Fruit fly (Drosophila melanogaster) whole organism, embryonic: Measurements from ENCODE around the gene Nup358.

ENCODE experiments used
- CG11695 ChIP-seq: fragments of 200-800 bp; sonication (Bioruptor generic); IDR thresholded peaks from 3 replicates; pipeline ENCODE4 v1.3.6; 2022; ENCODE audit warnings: missing biosample characterization, missing genetic modification characterization
- CG11696 ChIP-seq: fragments of 200-800 bp; sonication (Bioruptor generic); IDR thresholded peaks from 2 replicates; pipeline ENCODE4 v1.3.6; 2022; ENCODE audit warnings: missing biosample characterization, missing genetic modification characterization
- CG12155 ChIP-seq: fragments of 200-800 bp; sonication (Bioruptor generic); optimal IDR thresholded peaks from 3 replicates; lab custom pipeline; 2016; ENCODE audit warnings: missing biosample characterization, missing genetic modification characterization
- CG12769 ChIP-seq: fragments of 200-800 bp; sonication (Bioruptor generic); optimal IDR thresholded peaks from 2 replicates; lab custom pipeline; 2019; ENCODE audit warnings: missing biosample characterization, mild to moderate bottlenecking, missing genetic modification characterization, moderate library complexity
- CG13123 ChIP-seq: fragments of 200-800 bp; sonication (Bioruptor generic); optimal IDR thresholded peaks from 2 replicates; lab custom pipeline; 2016; ENCODE audit warnings: missing biosample characterization, missing genetic modification characterization
- CG15073 ChIP-seq: fragments of 200-800 bp; sonication (Bioruptor generic); optimal IDR thresholded peaks from 2 replicates; lab custom pipeline; 2016; ENCODE audit warnings: missing biosample characterization, missing genetic modification characterization
- CG1647 ChIP-seq: fragments of 200-800 bp; sonication (Bioruptor generic); optimal IDR thresholded peaks from 3 replicates; lab custom pipeline; 2016; ENCODE audit warnings: missing biosample characterization, missing genetic modification characterization
- CG16779 ChIP-seq: fragments of 200-800 bp; sonication (Bioruptor generic); IDR thresholded peaks from 2 replicates; pipeline ENCODE4 v1.3.6; 2022; ENCODE audit warnings: missing biosample characterization, missing genetic modification characterization
- CG17361 ChIP-seq: fragments of 200-800 bp; sonication (Bioruptor generic); IDR thresholded peaks from 3 replicates; pipeline ENCODE4 v1.3.6; 2022; ENCODE audit warnings: missing biosample characterization, missing genetic modification characterization
- CG18619 ChIP-seq: fragments of 200-800 bp; sonication (Bioruptor generic); optimal IDR thresholded peaks from 3 replicates; lab custom pipeline; 2017; ENCODE audit warnings: missing biosample characterization, mild to moderate bottlenecking, missing genetic modification characterization
- CG18764 ChIP-seq: fragments of 200-800 bp; sonication (Bioruptor generic); optimal IDR thresholded peaks from 3 replicates; lab custom pipeline; 2016; ENCODE audit warnings: missing biosample characterization, missing genetic modification characterization
- CG2199 ChIP-seq: fragments of 200-800 bp; sonication (Bioruptor generic); IDR thresholded peaks from 3 replicates; pipeline ENCODE4 v1.3.6; 2022; ENCODE audit warnings: missing biosample characterization, missing genetic modification characterization
- CG2202 ChIP-seq: fragments of 200-800 bp; sonication (Bioruptor generic); optimal IDR thresholded peaks from 2 replicates; lab custom pipeline; 2018; ENCODE audit warnings: missing biosample characterization, mild to moderate bottlenecking, missing genetic modification characterization
- CG2678 ChIP-seq: fragments of 200-800 bp; sonication (Bioruptor generic); optimal IDR thresholded peaks from 3 replicates; lab custom pipeline; 2019; ENCODE audit warnings: missing biosample characterization, mild to moderate bottlenecking, missing genetic modification characterization, moderate library complexity
- CG3163 ChIP-seq: fragments of 200-800 bp; sonication (Bioruptor generic); optimal IDR thresholded peaks from 3 replicates; lab custom pipeline; 2016; ENCODE audit warnings: missing biosample characterization, missing genetic modification characterization
- CG34422 ChIP-seq: fragments of 200-800 bp; sonication (Bioruptor generic); IDR thresholded peaks from 3 replicates; pipeline ENCODE4 v1.3.6; 2022; ENCODE audit warnings: missing biosample characterization, missing genetic modification characterization
- CG4424 ChIP-seq: fragments of 200-800 bp; sonication (Bioruptor generic); optimal IDR thresholded peaks from 3 replicates; lab custom pipeline; 2016; ENCODE audit warnings: missing biosample characterization, missing genetic modification characterization
- CG4707 ChIP-seq: fragments of 200-800 bp; sonication (Bioruptor generic); optimal IDR thresholded peaks from 2 replicates; lab custom pipeline; 2018; ENCODE audit warnings: missing biosample characterization, mild to moderate bottlenecking, missing genetic modification characterization, moderate library complexity
- CG4730 ChIP-seq: fragments of 200-800 bp; sonication (Bioruptor generic); IDR thresholded peaks from 2 replicates; pipeline ENCODE4 v1.3.6; 2022; ENCODE audit warnings: missing biosample characterization, missing genetic modification characterization
- CG8281 ChIP-seq: fragments of 200-800 bp; sonication (Bioruptor generic); optimal IDR thresholded peaks from 2 replicates; lab custom pipeline; 2018; ENCODE audit warnings: missing biosample characterization, mild to moderate bottlenecking, missing genetic modification characterization, moderate library complexity
- CG8924 ChIP-seq: fragments of 200-800 bp; optimal IDR thresholded peaks from 3 replicates; lab custom pipeline; 2019; ENCODE audit warnings: missing biosample characterization, mild to moderate bottlenecking, missing genetic modification characterization, moderate library complexity
- Chrac-16 ChIP-seq: fragments of 200-800 bp; sonication (Bioruptor generic); optimal IDR thresholded peaks from 3 replicates; lab custom pipeline; 2016; ENCODE audit warnings: missing biosample characterization, missing genetic modification characterization
- Dip3 ChIP-seq: fragments of 200-800 bp; sonication (Bioruptor generic); optimal IDR thresholded peaks from 3 replicates; lab custom pipeline; 2016; ENCODE audit warnings: missing biosample characterization, missing genetic modification characterization
- Dref ChIP-seq: fragments of 200-800 bp; sonication (Bioruptor generic); IDR thresholded peaks from 2 replicates; pipeline ENCODE4 v1.3.6; 2022; ENCODE audit warnings: missing biosample characterization, missing genetic modification characterization
- GATAe ChIP-seq: fragments of 200-800 bp; sonication (Bioruptor generic); conservative IDR thresholded peaks from 2 replicates; pipeline ENCODE4 v1.3.6; 2022; ENCODE audit warnings: missing biosample characterization, missing genetic modification characterization
- Hand ChIP-seq: fragments of 200-800 bp; sonication (Bioruptor generic); optimal IDR thresholded peaks from 2 replicates; lab custom pipeline; 2017; ENCODE audit warnings: mild to moderate bottlenecking, missing biosample characterization, missing genetic modification reagents, missing genetic modification characterization
- HmgZ ChIP-seq: fragments of 200-800 bp; sonication (Bioruptor generic); optimal IDR thresholded peaks from 2 replicates; lab custom pipeline; 2018; ENCODE audit warnings: missing biosample characterization, mild to moderate bottlenecking, missing genetic modification characterization
- MBD-R2 ChIP-seq: fragments of 200-800 bp; sonication (Bioruptor generic); IDR thresholded peaks from 2 replicates; pipeline ENCODE4 v1.3.6; 2022; ENCODE audit warnings: missing biosample characterization, missing genetic modification characterization
- MESR4 ChIP-seq: fragments of 200-800 bp; sonication (Bioruptor generic); optimal IDR thresholded peaks from 2 replicates; lab custom pipeline; 2018; ENCODE audit warnings: missing biosample characterization, mild to moderate bottlenecking, missing genetic modification characterization, moderate library complexity
- Mad ChIP-seq: fragments of 200-800 bp; sonication (Bioruptor generic); optimal IDR thresholded peaks from 2 replicates; lab custom pipeline; 2016; ENCODE audit warnings: missing biosample characterization, missing genetic modification characterization
- NC2β ChIP-seq: fragments of 200-800 bp; sonication (Bioruptor generic); optimal IDR thresholded peaks from 2 replicates; lab custom pipeline; 2016; ENCODE audit warnings: missing biosample characterization, missing genetic modification characterization
- Pdp1 ChIP-seq, 2 experiments: fragments of 200-800 bp; sonication (Bioruptor generic); optimal IDR thresholded peaks; 3 replicates each; lab custom pipeline; 2016; ENCODE audit warnings: missing biosample characterization in 2 of 2, missing genetic modification characterization in 2 of 2, mild to moderate bottlenecking in 1 of 2, moderate library complexity in 1 of 2
- Sry-δ ChIP-seq: fragments of 200-800 bp; sonication (Bioruptor generic); optimal IDR thresholded peaks from 2 replicates; lab custom pipeline; 2016; ENCODE audit warnings: missing biosample characterization, missing genetic modification characterization
- ara ChIP-seq: fragments of 200-800 bp; sonication (Bioruptor generic); IDR thresholded peaks from 2 replicates; pipeline ENCODE4 v1.3.6; 2022; ENCODE audit warnings: missing biosample characterization, missing genetic modification characterization
- cad ChIP-seq: fragments of >200 bp; optimal IDR thresholded peaks from 2 replicates; lab custom pipeline; 2017; ENCODE audit warnings: missing biosample characterization, missing genetic modification characterization
- dati ChIP-seq: fragments of 200-800 bp; sonication (Bioruptor generic); IDR thresholded peaks from 2 replicates; pipeline ENCODE4 v1.3.6; 2022; ENCODE audit warnings: missing biosample characterization, missing genetic modification characterization
- dysf ChIP-seq: fragments of 200-800 bp; sonication (Bioruptor generic); IDR thresholded peaks from 3 replicates; pipeline ENCODE4 v1.3.6; 2022; ENCODE audit warnings: missing biosample characterization, missing genetic modification characterization
- fd3F ChIP-seq: fragments of 200-800 bp; sonication (Bioruptor generic); optimal IDR thresholded peaks from 2 replicates; lab custom pipeline; 2018; ENCODE audit warnings: missing biosample characterization, mild to moderate bottlenecking, missing genetic modification characterization, moderate library complexity
- gfzf ChIP-seq: fragments of 200-800 bp; sonication (Bioruptor generic); optimal IDR thresholded peaks from 2 replicates; lab custom pipeline; 2016; ENCODE audit warnings: missing biosample characterization, mild to moderate bottlenecking, missing genetic modification characterization, moderate library complexity
- jing ChIP-seq: fragments of 200-800 bp; sonication (Bioruptor generic); optimal IDR thresholded peaks from 2 replicates; lab custom pipeline; 2018; ENCODE audit warnings: missing biosample characterization, mild to moderate bottlenecking, missing genetic modification characterization
- kay ChIP-seq: fragments of 200-800 bp; sonication (Bioruptor generic); optimal IDR thresholded peaks from 2 replicates; lab custom pipeline; 2016; ENCODE audit warnings: missing biosample characterization, missing genetic modification characterization
- mam ChIP-seq: fragments of 200-800 bp; sonication (Bioruptor generic); optimal IDR thresholded peaks from 3 replicates; lab custom pipeline; 2016; ENCODE audit warnings: missing biosample characterization, missing genetic modification characterization
- p53 ChIP-seq: fragments of 200-800 bp; sonication (Bioruptor generic); optimal IDR thresholded peaks from 2 replicates; lab custom pipeline; 2016; ENCODE audit warnings: missing biosample characterization, missing genetic modification characterization
- pan ChIP-seq, 4 experiments: fragments of >200 bp in 3 of 4; fragments of 200-800 bp in 1 of 4; sonication (Bioruptor generic) in 1 of 4; optimal IDR thresholded peaks in 3 of 4; IDR thresholded peaks in 1 of 4; 2 replicates each; pipeline versions ENCODE4 v1.3.6 to Lab custom; 2017 to 2022; ENCODE audit warnings: missing biosample characterization in 2 of 4, missing genetic modification characterization in 2 of 4, mixed read lengths in 1 of 4
- pnt ChIP-seq: fragments of 200-800 bp; sonication (Bioruptor generic); optimal IDR thresholded peaks from 3 replicates; lab custom pipeline; 2016; ENCODE audit warnings: missing biosample characterization, missing genetic modification characterization
- pros ChIP-seq: fragments of 200-800 bp; sonication (Bioruptor generic); optimal IDR thresholded peaks from 3 replicates; lab custom pipeline; 2019; ENCODE audit warnings: missing biosample characterization, mild to moderate bottlenecking, missing genetic modification characterization, moderate library complexity
- slbo ChIP-seq: fragments of 200-800 bp; sonication (Bioruptor generic); IDR thresholded peaks from 2 replicates; pipeline ENCODE4 v1.3.6; 2022; ENCODE audit warnings: missing biosample characterization, missing genetic modification characterization
- unpg ChIP-seq: fragments of 200-800 bp; sonication (Bioruptor generic); optimal IDR thresholded peaks from 3 replicates; lab custom pipeline; 2018; ENCODE audit warnings: missing biosample characterization, mild to moderate bottlenecking, missing genetic modification characterization, moderate library complexity
- vnd ChIP-seq: fragments of 200-800 bp; sonication (Bioruptor generic); IDR thresholded peaks from 3 replicates; pipeline ENCODE4 v1.3.6; 2022; ENCODE audit warnings: missing biosample characterization, missing genetic modification characterization; ENCODE audit not compliant: partially characterized antibody
- zen ChIP-seq: fragments of 200-800 bp; sonication (Bioruptor generic); optimal IDR thresholded peaks from 3 replicates; lab custom pipeline; 2018; ENCODE audit warnings: missing biosample characterization, mild to moderate bottlenecking, missing genetic modification characterization, moderate library complexity
- zen2 ChIP-seq: fragments of 200-800 bp; sonication (Bioruptor generic); IDR thresholded peaks from 3 replicates; pipeline ENCODE4 v1.3.6; 2022; ENCODE audit warnings: missing biosample characterization, missing genetic modification characterization; ENCODE audit not compliant: partially characterized antibody

Gene Nup358

dm6 chr3R:25221203-25221807, 27.8 kb upstream of the Nup358 start, which contains the start of gene Alg9 (continued):
- TF ChIP-seq Chrac-16 (GFP tag; lab: Kevin White, UChicago) (no peak), jing (GFP tag; lab: Kevin White, UChicago) (no peak), unpg (GFP tag; lab: Kevin White, UChicago) (no peak), CG13123 (GFP tag; lab: Kevin White, UChicago) (no peak), CG18764 (GFP tag; lab: Kevin White, UChicago) (no peak), CG17361 (no peak), CG8924 (tag; lab: Kevin White, UChicago) (no peak), dysf (no peak), ara (GFP tag; lab: Robert Waterston, UW) (no peak), MESR4 (GFP tag; lab: Kevin White, UChicago) (peak; percentile 8), CG2678 (tag; lab: Kevin White, UChicago) (no peak), slbo (no peak), mam (GFP tag; lab: Kevin White, UChicago) (peak; percentile 26), CG34422 (peak; percentile 76; the same call in 1 of the 3 replicates), CG8281 (tag; lab: Kevin White, UChicago) (no peak), CG15073 (no peak), Mad (peak; percentile 3), CG4730 (no peak), CG11695 (GFP tag; lab: Robert Waterston, UW) (no peak), CG2202 (tag; lab: Kevin White, UChicago) (no peak), Dip3 (GFP tag; lab: Kevin White, UChicago) (no peak), pnt (no peak), dati (GFP tag; lab: Robert Waterston, UW) (no peak), Sry-δ (peak; percentile 88), p53 (GFP tag; lab: Kevin White, UChicago) (no peak), fd3F (GFP tag; lab: Kevin White, UChicago) (no peak), MBD-R2 (peak; percentile 72; the same call in 1 of the 2 replicates), zen (no peak), pan (optimal IDR thresholded peaks at IDR 0.05; lab: Kevin White, UChicago) (no peak), pan (GFP tag; optimal IDR thresholded peaks at IDR 0.05 in 1 of 2, IDR thresholded peaks at IDR 0.05 in 1 of 2) (no peak), Dref (GFP tag; lab: Robert Waterston, UW) (peak; percentile 94), zen2 (GFP tag; lab: Robert Waterston, UW) (peak; percentile 94), CG4424 (GFP tag; lab: Kevin White, UChicago) (no peak), vnd (GFP tag; lab: Robert Waterston, UW) (peak; percentile 88), NC2β (no peak), Hand (no peak), gfzf (GFP tag; lab: Kevin White, UChicago) (peak; percentile 42), cad (GFP tag; lab: Kevin White, UChicago) (no peak), CG1647 (GFP tag; lab: Kevin White, UChicago) (no peak), GATAe (GFP tag; lab: Robert Waterston, UW) (no peak), CG18619 (GFP tag; lab: Kevin White, UChicago) (no peak), Pdp1 (GFP tag; optimal IDR thresholded peaks at IDR 0.05; lab: Kevin White, UChicago) (no peak), CG2199 (GFP tag; lab: Robert Waterston, UW) (no peak), CG3163 (GFP tag; lab: Kevin White, UChicago) (no peak), CG12769 (tag; lab: Kevin White, UChicago) (no peak), CG11696 (no peak), kay (no peak), pros (GFP tag; lab: Kevin White, UChicago) (no peak), CG4707 (GFP tag; lab: Kevin White, UChicago) (no peak), HmgZ (tag; lab: Kevin White, UChicago) (peak; percentile 44), CG12155 (no peak), CG16779 (GFP tag; lab: Robert Waterston, UW) (no peak)
